Worm (Caenorhabditis elegans) whole organism, L4 larva: ENCODE measurements around the gene acdh-10.

Source experiments
- D1046.2 ChIP-seq: fragments of 200-800 bp; sonication (Bioruptor generic); IDR thresholded peaks from 2 replicates; pipeline ENCODE4 v1.3.6; 2022; ENCODE audit warnings: missing genetic modification characterization, missing compliant biosample characterization
- F10B5.3 ChIP-seq: sonication (generic microtip); optimal IDR thresholded peaks from 2 replicates; lab custom pipeline; 2016; ENCODE audit warnings: mild to moderate bottlenecking, missing genetic modification characterization, missing compliant biosample characterization
- F26F4.8 ChIP-seq: fragments of 200-800 bp; sonication (Bioruptor generic); conservative IDR thresholded peaks from 2 replicates; pipeline ENCODE4 v1.3.6; 2022; ENCODE audit warnings: missing genetic modification characterization, missing compliant biosample characterization
- F37D6.2 ChIP-seq: sonication (generic microtip); optimal IDR thresholded peaks from 2 replicates; lab custom pipeline; 2016; ENCODE audit warnings: mild to moderate bottlenecking, missing genetic modification characterization, missing compliant biosample characterization
- F49E8.2 ChIP-seq: sonication (generic microtip); optimal IDR thresholded peaks from 2 replicates; lab custom pipeline; 2016; ENCODE audit warnings: missing compliant biosample characterization, mild to moderate bottlenecking, missing genetic modification characterization, borderline replicate concordance
- R02D3.7 ChIP-seq: fragments of 150-350 bp; sonication (generic microtip); optimal IDR thresholded peaks from 3 replicates; lab custom pipeline; 2014; ENCODE audit warnings: missing biosample characterization, missing genetic modification characterization
- T26A8.4 ChIP-seq: fragments of 200-800 bp; sonication (Bioruptor generic); IDR thresholded peaks from 2 replicates; pipeline ENCODE4 v1.3.6; 2022; ENCODE audit warnings: missing genetic modification characterization, missing compliant biosample characterization
- Y48G9A.11 ChIP-seq: fragments of 200-800 bp; sonication (Bioruptor generic); IDR thresholded peaks from 2 replicates; pipeline ENCODE4 v1.3.6; 2022; ENCODE audit warnings: missing genetic modification reagents, missing genetic modification characterization, missing compliant biosample characterization
- aha-1 ChIP-seq: fragments of 150-350 bp; peaks from one replicate; lab custom pipeline; 2014; ENCODE audit warnings: missing biosample characterization, missing genetic modification characterization
- arid-1 ChIP-seq: fragments of 200-800 bp; sonication (Bioruptor generic); conservative IDR thresholded peaks from 2 replicates; pipeline ENCODE4 v1.3.6; 2022; ENCODE audit warnings: missing genetic modification reagents, missing genetic modification characterization, missing compliant biosample characterization
- attf-4 ChIP-seq: sonication (generic microtip); optimal IDR thresholded peaks from 3 replicates; lab custom pipeline; 2017; ENCODE audit warnings: missing biosample characterization, missing genetic modification characterization
- ceh-32 ChIP-seq: sonication (generic microtip); optimal IDR thresholded peaks from 2 replicates; lab custom pipeline; 2016; ENCODE audit warnings: mild to moderate bottlenecking, missing genetic modification characterization, missing compliant biosample characterization; ENCODE audit not compliant: poor library complexity
- ces-1 ChIP-seq: fragments of 150-350 bp; sonication (generic microtip); optimal IDR thresholded peaks from 4 replicates; lab custom pipeline; 2014; ENCODE audit warnings: missing biosample characterization, missing genetic modification reagents, missing genetic modification characterization
- daf-19 ChIP-seq: fragments of 200-800 bp; sonication (Bioruptor generic); conservative IDR thresholded peaks from 2 replicates; pipeline ENCODE4 v1.3.6; 2022; ENCODE audit warnings: missing genetic modification characterization, missing compliant biosample characterization
- daf-8 ChIP-seq: fragments of 200-800 bp; sonication (Bioruptor generic); IDR thresholded peaks from 2 replicates; pipeline ENCODE4 v1.3.6; 2022; ENCODE audit warnings: missing genetic modification characterization, missing compliant biosample characterization
- dmd-9 ChIP-seq: fragments of 200-800 bp; sonication (Bioruptor generic); IDR thresholded peaks from 2 replicates; pipeline ENCODE4 v1.3.6; 2022; ENCODE audit warnings: missing genetic modification reagents, missing genetic modification characterization, missing compliant biosample characterization
- duxl-1 ChIP-seq: sonication (generic microtip); optimal IDR thresholded peaks from 2 replicates; lab custom pipeline; 2016; ENCODE audit warnings: mild to moderate bottlenecking, missing genetic modification characterization, moderate library complexity, missing compliant biosample characterization; ENCODE audit not compliant: poor library complexity
- egl-43 ChIP-seq: fragments of 200-800 bp; sonication (Bioruptor generic); IDR thresholded peaks from 2 replicates; pipeline ENCODE4 v1.3.6; 2022; ENCODE audit warnings: missing genetic modification reagents, missing genetic modification characterization, missing compliant biosample characterization
- fkh-10 ChIP-seq: fragments of 150-350 bp; optimal IDR thresholded peaks from 2 replicates; lab custom pipeline; 2014; ENCODE audit warnings: missing biosample characterization, missing genetic modification reagents, missing genetic modification characterization
- fos-1 ChIP-seq: fragments of 150-350 bp; optimal IDR thresholded peaks from 2 replicates; lab custom pipeline; 2014; ENCODE audit warnings: missing biosample characterization, missing genetic modification characterization
- hlh-11 ChIP-seq: fragments of 200-800 bp; sonication (Bioruptor generic); optimal IDR thresholded peaks from 2 replicates; lab custom pipeline; 2018; ENCODE audit warnings: mild to moderate bottlenecking, missing genetic modification characterization, missing compliant biosample characterization
- hmg-1.1 ChIP-seq: fragments of 200-800 bp; sonication (Bioruptor generic); IDR thresholded peaks from 2 replicates; pipeline ENCODE4 v1.3.6; 2022; ENCODE audit warnings: missing genetic modification reagents, missing genetic modification characterization, missing compliant biosample characterization
- lsy-2 ChIP-seq, 2 experiments: fragments of 150-350 bp in 1 of 2; sonication (generic microtip) in 1 of 2; optimal IDR thresholded peaks; 2 replicates each; lab custom pipeline; 2014 to 2017; ENCODE audit warnings: missing biosample characterization in 2 of 2, missing genetic modification characterization in 2 of 2
- mes-2 ChIP-seq: sonication (generic microtip); optimal IDR thresholded peaks from 2 replicates; lab custom pipeline; 2016; ENCODE audit warnings: missing genotype, mild to moderate bottlenecking, missing genetic modification characterization, missing compliant biosample characterization; ENCODE audit not compliant: poor library complexity, severe bottlenecking
- mxl-2 ChIP-seq: fragments of 200-800 bp; sonication (Bioruptor generic); conservative IDR thresholded peaks from 2 replicates; pipeline ENCODE4 v1.3.6; 2022; ENCODE audit warnings: missing genetic modification reagents, missing genetic modification characterization, missing compliant biosample characterization
- mxl-3 ChIP-seq: fragments of 200-800 bp; sonication (Bioruptor generic); optimal IDR thresholded peaks from 2 replicates; lab custom pipeline; 2018; ENCODE audit warnings: mild to moderate bottlenecking, missing genetic modification characterization, missing compliant biosample characterization
- nhr-11 ChIP-seq: fragments of 150-350 bp; optimal IDR thresholded peaks from 2 replicates; lab custom pipeline; 2014; ENCODE audit warnings: missing biosample characterization, missing genetic modification characterization
- nhr-25 ChIP-seq: sonication (generic microtip); optimal IDR thresholded peaks from 2 replicates; lab custom pipeline; 2017; ENCODE audit warnings: missing genetic modification characterization, mild to moderate bottlenecking, missing compliant biosample characterization, antibody characterized with exemption, moderate library complexity, borderline replicate concordance; ENCODE audit not compliant: insufficient read depth
- nhr-6 ChIP-seq: fragments of 150-350 bp; optimal IDR thresholded peaks from 2 replicates; lab custom pipeline; 2014; ENCODE audit warnings: missing biosample characterization, missing genetic modification characterization
- nhr-77 ChIP-seq: fragments of 150-350 bp; optimal IDR thresholded peaks from 2 replicates; lab custom pipeline; 2014; ENCODE audit warnings: missing biosample characterization, missing genetic modification characterization
- pha-4 ChIP-seq, 2 experiments: fragments of 150-350 bp in 1 of 2; fragments of 200-800 bp in 1 of 2; sonication (Bioruptor generic) in 1 of 2; IDR thresholded peaks in 1 of 2; optimal IDR thresholded peaks in 1 of 2; 2 replicates each; pipeline versions ENCODE4 v1.3.6 to Lab custom; 2014 to 2022; ENCODE audit warnings: missing genetic modification characterization in 2 of 2, missing genetic modification reagents in 2 of 2, missing biosample characterization in 1 of 2, missing compliant biosample characterization in 1 of 2
- pqm-1 ChIP-seq: sonication (generic microtip); optimal IDR thresholded peaks from 2 replicates; lab custom pipeline; 2017; ENCODE audit warnings: missing biosample characterization, missing genetic modification characterization
- saeg-2 ChIP-seq: fragments of 200-800 bp; sonication (Bioruptor generic); IDR thresholded peaks from 2 replicates; pipeline ENCODE4 v1.3.6; 2022; ENCODE audit warnings: missing genetic modification reagents, missing genetic modification characterization, missing compliant biosample characterization
- set-16 ChIP-seq: fragments of 200-800 bp; sonication (Bioruptor generic); IDR thresholded peaks from 2 replicates; pipeline ENCODE4 v1.3.6; 2022; ENCODE audit warnings: missing genetic modification reagents, missing genetic modification characterization, missing compliant biosample characterization
- skn-1 ChIP-seq: fragments of 150-350 bp; optimal IDR thresholded peaks from 2 replicates; lab custom pipeline; 2014; ENCODE audit warnings: missing biosample characterization, missing genetic modification characterization
- snpc-1.2 ChIP-seq: fragments of 200-800 bp; sonication (Bioruptor generic); IDR thresholded peaks from 2 replicates; pipeline ENCODE4 v1.3.6; 2022; ENCODE audit warnings: missing genetic modification reagents, missing genetic modification characterization, missing compliant biosample characterization
- tag-97 ChIP-seq: fragments of 200-800 bp; sonication (Bioruptor generic); IDR thresholded peaks from 2 replicates; pipeline ENCODE4 v1.3.6; 2022; ENCODE audit warnings: missing genetic modification characterization, missing compliant biosample characterization
- unc-39 ChIP-seq: sonication (generic microtip); optimal IDR thresholded peaks from 2 replicates; lab custom pipeline; 2017; ENCODE audit warnings: missing biosample characterization, missing genetic modification characterization
- unc-62 ChIP-seq, 3 experiments: fragments of 150-350 bp in 1 of 3; sonication (generic microtip); optimal IDR thresholded peaks in 2 of 3; peaks in 1 of 3; 1 replicate in 1 of 3; 2 replicates in 2 of 3; lab custom pipeline; 2014 to 2017; ENCODE audit warnings: missing biosample characterization in 3 of 3, missing genetic modification characterization in 3 of 3, missing genetic modification reagents in 3 of 3, missing genotype in 1 of 3
- vab-7 ChIP-seq: fragments of 200-800 bp; sonication (Bioruptor generic); IDR thresholded peaks from 2 replicates; pipeline ENCODE4 v1.3.6; 2022; ENCODE audit warnings: missing genetic modification reagents, missing genetic modification characterization, missing compliant biosample characterization
- zfp-3 ChIP-seq: fragments of 200-800 bp; sonication (Bioruptor generic); conservative IDR thresholded peaks from 2 replicates; pipeline ENCODE4 v1.3.6; 2022; ENCODE audit warnings: missing genetic modification reagents, missing genetic modification characterization, missing compliant biosample characterization
- zip-11 ChIP-seq: fragments of 200-800 bp; sonication (Bioruptor generic); IDR thresholded peaks from 2 replicates; pipeline ENCODE4 v1.3.6; 2022; ENCODE audit warnings: missing genetic modification characterization, missing compliant biosample characterization
- ztf-7 ChIP-seq: fragments of 150-350 bp; optimal IDR thresholded peaks from 2 replicates; lab custom pipeline; 2014; ENCODE audit warnings: missing biosample characterization, missing genetic modification characterization

The acdh-10 gene

DNA sequence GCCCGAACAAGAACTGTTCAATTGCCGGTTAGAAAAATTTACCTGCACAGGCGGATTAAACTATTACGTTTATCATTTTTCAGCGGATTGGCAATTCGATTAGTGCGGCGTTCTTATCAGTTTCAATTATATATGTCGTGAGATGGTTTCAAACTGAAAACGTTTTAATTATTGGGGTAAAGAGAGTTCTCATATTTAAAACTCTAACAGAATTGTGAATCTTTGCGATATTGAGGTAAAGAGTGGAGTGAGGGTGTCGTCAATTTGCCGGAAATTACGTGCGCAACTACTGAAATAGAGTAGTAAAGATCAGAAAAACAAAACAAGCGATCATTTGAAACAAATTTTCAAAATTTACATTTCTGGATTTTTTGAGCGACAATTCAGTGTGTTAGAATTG lies 15.4 kb upstream of the acdh-10 start, which contains the start of gene T25G12.6:
TSS of gene T25G12.6 (minus strand) at position 101 of the 400 bp plus-strand sequence.
- TF ChIP-seq unc-39 (no peak), daf-8 (GFP tag; lab: Robert Waterston, UW) (no peak), aha-1 (tag; lab: Kevin White, UChicago) (peak; percentile 0), unc-62 (GFP tag; optimal IDR thresholded peaks at IDR 0.05 in 1 of 2; lab: Kevin White, UChicago) (no peak), unc-62 (tag; optimal IDR thresholded peaks at IDR 0.05; lab: Kevin White, UChicago) (no peak), zip-11 (GFP tag; lab: Robert Waterston, UW) (no peak), mxl-2 (GFP tag; lab: Robert Waterston, UW) (no peak)

DNA sequence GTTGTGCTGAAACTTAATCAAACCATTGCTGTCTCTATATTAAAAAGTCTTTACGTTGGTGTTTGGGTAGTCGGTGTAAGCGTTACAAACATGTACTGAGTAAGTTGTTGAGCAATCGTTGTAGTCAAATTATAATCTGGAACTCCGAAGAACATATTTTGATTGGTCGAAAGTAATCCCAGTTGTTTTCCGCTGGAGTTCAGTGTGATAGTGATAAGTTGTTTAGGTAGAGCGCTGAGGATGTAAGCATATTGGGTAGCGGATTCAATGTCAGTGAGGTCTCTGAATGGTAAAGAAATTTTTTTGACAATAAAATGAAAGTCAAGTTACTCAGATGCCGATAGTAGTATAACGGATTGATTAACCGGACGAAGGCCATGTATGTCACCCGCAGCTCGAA lies 12.7 kb upstream of the acdh-10 start:
- TF ChIP-seq Y48G9A.11 (GFP tag; lab: Robert Waterston, UW): no peak
- TF ChIP-seq arid-1 (GFP tag; lab: Robert Waterston, UW): no peak
- TF ChIP-seq aha-1 (tag; lab: Kevin White, UChicago): peak; percentile 6
- TF ChIP-seq unc-62 (GFP tag; optimal IDR thresholded peaks at IDR 0.05 in 1 of 2; lab: Kevin White, UChicago): peak in 1 of 2 experiments; percentile 97
- no peak for TF ChIP-seq unc-62 (tag; optimal IDR thresholded peaks at IDR 0.05; lab: Kevin White, UChicago)
- no peak for TF ChIP-seq attf-4
- no peak for TF ChIP-seq snpc-1.2 (GFP tag; lab: Robert Waterston, UW)

DNA sequence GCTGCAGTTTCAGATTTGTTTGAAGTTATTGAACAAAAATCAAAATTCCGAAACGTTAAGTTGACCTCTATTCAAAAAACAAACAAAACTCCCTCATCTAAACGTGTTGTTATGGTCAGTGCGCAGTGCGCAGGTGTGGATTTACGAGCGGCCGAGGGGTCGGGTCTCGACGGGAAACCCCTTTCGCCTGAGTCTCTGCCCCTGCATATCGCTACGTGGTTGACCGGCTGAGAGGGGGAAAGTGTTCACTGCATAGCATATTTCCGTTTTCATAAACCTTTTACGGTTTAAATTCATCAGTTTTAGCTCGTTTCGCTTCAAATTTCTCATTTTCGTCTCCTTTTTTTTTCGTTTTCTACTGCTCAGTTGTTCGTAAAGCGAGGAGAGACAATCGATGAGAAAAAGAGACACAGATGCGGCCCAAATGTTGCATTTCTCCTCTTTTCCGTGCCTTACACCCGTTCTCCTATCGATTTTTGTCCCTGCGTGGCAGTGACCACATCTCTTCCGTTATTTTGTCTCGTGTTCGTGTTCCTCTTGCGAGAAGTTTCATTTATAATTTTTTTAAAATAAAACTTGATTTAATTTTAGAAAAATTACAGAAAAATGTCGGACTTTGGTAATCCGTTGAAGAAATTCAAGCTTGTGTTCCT lies 7.3 kb upstream of the acdh-10 start, which contains the start of gene rab-6.2:
TSS of gene rab-6.2 (plus strand) at position 603 of the 653 bp plus-strand sequence.
- no peak for TF ChIP-seq vab-7 (GFP tag; lab: Robert Waterston, UW)
- TF ChIP-seq nhr-6 (tag; lab: Kevin White, UChicago): no peak
- TF ChIP-seq skn-1 (tag; lab: Kevin White, UChicago): no peak
- no peak for TF ChIP-seq zfp-3 (GFP tag; lab: Robert Waterston, UW)
- TF ChIP-seq ceh-32 (tag; lab: Kevin White, UChicago): no peak
- TF ChIP-seq pha-4 (GFP tag; IDR thresholded peaks at IDR 0.05; lab: Robert Waterston, UW): no peak
- TF ChIP-seq pha-4 (tag; optimal IDR thresholded peaks at IDR 0.05; lab: Kevin White, UChicago): no peak
- no peak for TF ChIP-seq nhr-25 (tag; lab: Kevin White, UChicago)
- TF ChIP-seq hmg-1.1 (GFP tag; lab: Robert Waterston, UW): peak; percentile 28; the same call in 1 of the 2 replicates
- no peak for TF ChIP-seq F26F4.8 (GFP tag; lab: Robert Waterston, UW)
- TF ChIP-seq egl-43 (GFP tag; lab: Robert Waterston, UW): no peak
- no peak for TF ChIP-seq lsy-2 (tag; optimal IDR thresholded peaks at IDR 0.05; lab: Kevin White, UChicago)
- TF ChIP-seq F49E8.2 (tag; lab: Kevin White, UChicago): no peak
- no peak for TF ChIP-seq T26A8.4 (GFP tag; lab: Robert Waterston, UW)
- no peak for TF ChIP-seq D1046.2 (GFP tag; lab: Robert Waterston, UW)
- TF ChIP-seq R02D3.7 (tag; lab: Kevin White, UChicago): peak; percentile 19
- no peak for TF ChIP-seq snpc-1.2 (GFP tag; lab: Robert Waterston, UW)
- TF ChIP-seq duxl-1 (tag; lab: Kevin White, UChicago): no peak
- no peak for TF ChIP-seq pqm-1
- TF ChIP-seq F37D6.2 (tag; lab: Kevin White, UChicago): no peak
- TF ChIP-seq nhr-77 (tag; lab: Kevin White, UChicago): no peak
- peak; percentile 26; the same call in 1 of the 2 replicates for TF ChIP-seq set-16 (GFP tag; lab: Robert Waterston, UW)
- peak; percentile 48 for TF ChIP-seq mes-2 (tag; lab: Kevin White, UChicago)
- TF ChIP-seq mxl-3 (GFP tag; lab: Kevin White, UChicago): peak; percentile 17
- TF ChIP-seq saeg-2: no peak
- no peak for TF ChIP-seq attf-4
- TF ChIP-seq F10B5.3 (tag; lab: Kevin White, UChicago): no peak
- no peak for TF ChIP-seq tag-97 (GFP tag; lab: Robert Waterston, UW)
- TF ChIP-seq daf-19: no peak
- TF ChIP-seq ztf-7 (tag; lab: Kevin White, UChicago): no peak
- no peak for TF ChIP-seq ces-1 (GFP tag; lab: Kevin White, UChicago)
- TF ChIP-seq nhr-11 (tag; lab: Kevin White, UChicago): no peak
- no peak for TF ChIP-seq fos-1
- TF ChIP-seq hlh-11: peak; percentile 24
- TF ChIP-seq fkh-10 (GFP tag; lab: Kevin White, UChicago): no peak
- no peak for TF ChIP-seq dmd-9 (GFP tag; lab: Robert Waterston, UW)
- TF ChIP-seq unc-39: no peak
